Worm (Caenorhabditis elegans): ENCODE data around the gene F19B10.5.

The F19B10.5 gene

ce11 chrII:3655378-3655777 is at the start of gene F19B10.5:
Gene F19B10.5 (plus strand): TSS chrII:3655678.
- TF ChIP-seq madf-3 (GFP tag; IDR thresholded peaks at IDR 0.05) (no peak), ZK185.1 (tag; optimal IDR thresholded peaks at IDR 0.05; ENCODE audit: poor library complexity, severe bottlenecking) (no peak), aptf-3 (GFP tag; IDR thresholded peaks at IDR 0.05) (no peak), F52B5.7 (tag; optimal IDR thresholded peaks at IDR 0.05) (no peak), nhr-179 (tag; optimal IDR thresholded peaks at IDR 0.05) (no peak), hlh-12 (tag; optimal IDR thresholded peaks at IDR 0.05) (no peak), rpc-1 (optimal IDR thresholded peaks at IDR 0.05) (no peak), rpc-1 (tag; optimal IDR thresholded peaks at IDR 0.05) (no peak), somi-1 (GFP tag; optimal IDR thresholded peaks at IDR 0.05) (no peak), snpc-3.4 (tag; optimal IDR thresholded peaks at IDR 0.05) (no peak), tbp1 (GFP tag; optimal IDR thresholded peaks at IDR 0.05) (no peak), F37B4.10 (GFP tag; IDR thresholded peaks at IDR 0.05) (no peak), ztf-18 (tag; optimal IDR thresholded peaks at IDR 0.05) (no peak), B0035.1 (tag; optimal IDR thresholded peaks at IDR 0.05) (no peak), dpl-1 (GFP tag; optimal IDR thresholded peaks at IDR 0.05) (no peak), F57C9.4 (tag; optimal IDR thresholded peaks at IDR 0.05) (no peak)

ce11 chrII:3609764-3610163 is 45.7 kb upstream of the F19B10.5 start, which contains the start of gene Y49F6A.5:
Gene Y49F6A.5 (minus strand): TSS chrII:3609864.
- TF ChIP-seq efl-1 (GFP tag; optimal IDR thresholded peaks at IDR 0.05): peak; percentile 15
- TF ChIP-seq dpl-1 (GFP tag; optimal IDR thresholded peaks at IDR 0.05): no peak

ce11 chrII:3616615-3617014 is 38.9 kb upstream of the F19B10.5 start:
- TF ChIP-seq somi-1 (GFP tag; optimal IDR thresholded peaks at IDR 0.05) (no peak), nfyb-1 (GFP tag; IDR thresholded peaks at IDR 0.05) (peak; percentile 78)

DNA sequence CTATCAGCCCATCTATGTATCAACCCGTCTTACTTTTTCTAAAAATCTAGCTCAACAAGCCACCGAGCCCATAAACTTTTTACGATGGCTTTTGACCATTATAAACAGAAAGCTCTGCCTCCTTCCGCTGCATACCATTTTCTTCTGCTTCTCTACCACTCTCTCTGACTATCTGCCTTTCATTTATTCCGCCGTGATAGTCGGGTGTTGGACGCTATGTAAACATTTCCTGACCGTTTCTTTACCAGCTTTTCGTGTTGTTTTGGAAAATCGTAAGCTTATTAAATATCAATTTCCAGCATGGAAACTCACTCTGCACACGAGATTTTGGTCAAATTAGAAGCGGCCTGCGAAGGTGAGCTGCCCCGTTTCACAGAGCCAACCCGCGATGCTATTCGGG is 38.0 kb upstream of the F19B10.5 start, which contains the start of gene F40E12.1:
Gene F40E12.1, plus strand, starts transcription at position 301 of the 400 bp plus-strand sequence.
- TF ChIP-seq zim-3 (tag; optimal IDR thresholded peaks at IDR 0.05) (no peak), hrde-1 (tag; optimal IDR thresholded peaks at IDR 0.05; ENCODE audit: borderline replicate concordance) (no peak), F10E7.11 (tag; optimal IDR thresholded peaks at IDR 0.05) (no peak), Y56A3A.18 (GFP tag; IDR thresholded peaks at IDR 0.05) (no peak), ets-4 (GFP tag; optimal IDR thresholded peaks at IDR 0.05) (no peak), ztf-3 (GFP tag; optimal IDR thresholded peaks at IDR 0.05) (no peak), hmg-1.2 (GFP tag; IDR thresholded peaks at IDR 0.05) (no peak), madf-3 (GFP tag; IDR thresholded peaks at IDR 0.05) (no peak), lag-1 (GFP tag; IDR thresholded peaks at IDR 0.05) (no peak)

DNA sequence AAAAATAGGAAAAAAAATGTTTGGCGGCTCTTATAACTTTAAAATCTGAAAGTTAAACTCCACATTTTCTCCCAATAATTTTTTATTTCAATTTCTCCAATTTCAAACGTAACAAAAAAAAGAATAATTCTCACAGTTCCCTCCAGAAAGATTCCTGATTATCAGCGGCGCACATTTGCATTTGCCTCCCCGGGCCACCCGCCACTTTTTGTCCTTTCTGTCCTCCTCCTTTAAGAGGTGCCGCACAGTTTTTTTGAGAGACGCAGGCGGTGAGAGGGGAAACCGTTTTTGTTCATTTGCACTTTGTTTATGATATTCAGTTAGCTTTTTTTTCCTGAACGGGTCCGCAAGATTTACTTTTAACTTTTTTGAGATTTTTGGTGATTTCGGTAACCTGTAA is 34.6 kb upstream of the F19B10.5 start:
- TF ChIP-seq dox-1 (GFP tag; IDR thresholded peaks at IDR 0.05) (no peak), attf-6 (GFP tag; IDR thresholded peaks at IDR 0.05) (no peak), F37B4.10 (GFP tag; IDR thresholded peaks at IDR 0.05) (no peak), ceh-40 (GFP tag; IDR thresholded peaks at IDR 0.05) (no peak), aptf-2 (GFP tag; conservative IDR thresholded peaks at IDR 0.05) (peak; percentile 56; the same call in 1 of the 2 replicates), efl-1 (GFP tag; optimal IDR thresholded peaks at IDR 0.05) (peak; percentile 66), madf-8 (GFP tag; conservative IDR thresholded peaks at IDR 0.05) (0 out of 2 replicates have a peak, but pooled peaks have one; percentile 20), dpl-1 (GFP tag; optimal IDR thresholded peaks at IDR 0.05) (peak; percentile 24), hsf-1 (GFP tag; IDR thresholded peaks at IDR 0.05) (no peak), madf-6 (GFP tag; IDR thresholded peaks at IDR 0.05) (peak; percentile 36; the same call in 1 of the 2 replicates)
